Worm (Caenorhabditis elegans) whole organism, L1 larva: Measurements from ENCODE around the gene mrpl-12.

ENCODE experiments used
- C04F5.9 ChIP-seq: sonication (generic microtip); optimal IDR thresholded peaks from 2 replicates; lab custom pipeline; 2016; ENCODE audit warnings: missing genetic modification characterization, missing compliant biosample characterization
- C16A3.4 ChIP-seq: fragments of 150-350 bp; optimal IDR thresholded peaks from 2 replicates; lab custom pipeline; 2014; ENCODE audit warnings: missing biosample characterization, missing genetic modification characterization
- C34B4.2 ChIP-seq: sonication (generic microtip); optimal IDR thresholded peaks from 2 replicates; lab custom pipeline; 2017; ENCODE audit warnings: mild to moderate bottlenecking, missing genetic modification characterization, missing compliant biosample characterization
- F16B12.6 ChIP-seq: fragments of 150-350 bp; optimal IDR thresholded peaks from 2 replicates; lab custom pipeline; 2014; ENCODE audit warnings: missing biosample characterization, missing genetic modification characterization
- aha-1 ChIP-seq: fragments of 150-350 bp; optimal IDR thresholded peaks from 2 replicates; lab custom pipeline; 2014; ENCODE audit warnings: missing biosample characterization, missing genetic modification characterization
- ama-1 ChIP-seq: fragments of 150-350 bp; optimal IDR thresholded peaks from 2 replicates; lab custom pipeline; 2014
- ceh-82 ChIP-seq, 3 experiments: fragments of 150-350 bp in 1 of 3; sonication (generic microtip) in 2 of 3; optimal IDR thresholded peaks; 2 replicates each; lab custom pipeline; 2014 to 2017; ENCODE audit warnings: missing biosample characterization in 3 of 3, missing genetic modification characterization in 3 of 3
- ceh-88 ChIP-seq: fragments of 200-800 bp; sonication (Bioruptor generic); IDR thresholded peaks from 2 replicates; pipeline ENCODE4 v1.3.6; 2022; ENCODE audit warnings: missing genetic modification characterization, missing compliant biosample characterization
- ceh-90 ChIP-seq: sonication (generic microtip); optimal IDR thresholded peaks from 2 replicates; lab custom pipeline; 2016; ENCODE audit warnings: missing genetic modification characterization, missing compliant biosample characterization
- ces-1 ChIP-seq: fragments of 150-350 bp; optimal IDR thresholded peaks from 2 replicates; lab custom pipeline; 2014; ENCODE audit warnings: missing biosample characterization, missing genetic modification reagents, missing genetic modification characterization
- egl-27 ChIP-seq, 2 experiments: fragments of 150-350 bp in 1 of 2; sonication (generic microtip); optimal IDR thresholded peaks; 3 replicates each; lab custom pipeline; 2017 to 2018; ENCODE audit warnings: missing biosample characterization in 2 of 2, missing genetic modification characterization in 2 of 2, missing genetic modification reagents in 2 of 2
- elt-2 ChIP-seq: sonication (generic microtip); optimal IDR thresholded peaks from 2 replicates; lab custom pipeline; 2016; ENCODE audit warnings: missing genetic modification characterization, mild to moderate bottlenecking, inconsistent platforms, missing compliant biosample characterization, missing genetic modification reagents
- fkh-4 ChIP-seq: sonication (generic microtip); optimal IDR thresholded peaks from 2 replicates; lab custom pipeline; 2016; ENCODE audit warnings: missing compliant biosample characterization, missing genetic modification characterization, borderline replicate concordance
- fkh-8 ChIP-seq: sonication (generic microtip); optimal IDR thresholded peaks from 2 replicates; lab custom pipeline; 2016; ENCODE audit warnings: mild to moderate bottlenecking, missing genetic modification characterization, missing compliant biosample characterization
- fos-1 ChIP-seq: fragments of 150-350 bp; optimal IDR thresholded peaks from 2 replicates; lab custom pipeline; 2014; ENCODE audit warnings: missing biosample characterization, missing genetic modification characterization
- grh-1 ChIP-seq: fragments of 200-800 bp; sonication (Bioruptor generic); IDR thresholded peaks from 2 replicates; pipeline ENCODE4 v1.3.6; 2022; ENCODE audit warnings: missing genetic modification reagents, missing genetic modification characterization, missing compliant biosample characterization
- hlh-4 ChIP-seq: sonication (generic microtip); optimal IDR thresholded peaks from 2 replicates; lab custom pipeline; 2016; ENCODE audit warnings: mild to moderate bottlenecking, missing genetic modification characterization, missing compliant biosample characterization
- hpl-2 ChIP-seq: fragments of 150-350 bp; optimal IDR thresholded peaks from 2 replicates; lab custom pipeline; 2014; ENCODE audit warnings: missing biosample characterization, missing genetic modification reagents, missing genetic modification characterization
- irx-1 ChIP-seq: sonication (generic microtip); optimal IDR thresholded peaks from 2 replicates; lab custom pipeline; 2016; ENCODE audit warnings: missing genetic modification characterization, missing compliant biosample characterization
- isw-1 ChIP-seq: fragments of 200-800 bp; sonication (Bioruptor generic); IDR thresholded peaks from 2 replicates; pipeline ENCODE4 v1.3.6; 2022; ENCODE audit warnings: missing genetic modification characterization, missing compliant biosample characterization
- jun-1 ChIP-seq: fragments of 150-350 bp; optimal IDR thresholded peaks from 2 replicates; lab custom pipeline; 2014; ENCODE audit warnings: missing biosample characterization, missing genetic modification reagents, missing genetic modification characterization
- lin-13 ChIP-seq: fragments of 150-350 bp; optimal IDR thresholded peaks from 2 replicates; lab custom pipeline; 2014; ENCODE audit warnings: missing biosample characterization, missing genetic modification reagents, missing genetic modification characterization
- lin-15B ChIP-seq: fragments of 150-350 bp; sonication (generic microtip); optimal IDR thresholded peaks from 3 replicates; lab custom pipeline; 2014; ENCODE audit warnings: missing biosample characterization, missing genetic modification characterization
- lin-35 ChIP-seq, 2 experiments: fragments of 150-350 bp; optimal IDR thresholded peaks; 2 replicates each; lab custom pipeline; 2014; ENCODE audit warnings: missing biosample characterization in 2 of 2, missing genetic modification characterization in 2 of 2, missing genetic modification reagents in 2 of 2
- lin-39 ChIP-seq: fragments of 150-350 bp; optimal IDR thresholded peaks from 2 replicates; lab custom pipeline; 2014; ENCODE audit warnings: missing biosample characterization, missing genetic modification reagents, missing genetic modification characterization
- lir-3 ChIP-seq: sonication (generic microtip); optimal IDR thresholded peaks from 2 replicates; lab custom pipeline; 2016; ENCODE audit warnings: mild to moderate bottlenecking, missing genetic modification characterization, moderate library complexity, missing compliant biosample characterization; ENCODE audit not compliant: poor library complexity
- lsy-2 ChIP-seq, 2 experiments: fragments of 150-350 bp; optimal IDR thresholded peaks; 2 replicates each; lab custom pipeline; 2014; ENCODE audit warnings: missing biosample characterization in 2 of 2, missing genetic modification characterization in 2 of 2
- nhr-11 ChIP-seq: fragments of 150-350 bp; optimal IDR thresholded peaks from 2 replicates; lab custom pipeline; 2014; ENCODE audit warnings: missing biosample characterization, missing genetic modification characterization
- nhr-12 ChIP-seq: sonication (generic microtip); optimal IDR thresholded peaks from 2 replicates; lab custom pipeline; 2017; ENCODE audit warnings: missing biosample characterization, missing genetic modification characterization
- nhr-20 ChIP-seq: sonication (generic microtip); optimal IDR thresholded peaks from 2 replicates; lab custom pipeline; 2016; ENCODE audit warnings: mild to moderate bottlenecking, missing genetic modification characterization, missing compliant biosample characterization
- nhr-237 ChIP-seq: fragments of 150-350 bp; optimal IDR thresholded peaks from 2 replicates; lab custom pipeline; 2014; ENCODE audit warnings: missing biosample characterization, missing genetic modification characterization
- nhr-28 ChIP-seq: fragments of 150-350 bp; optimal IDR thresholded peaks from 2 replicates; lab custom pipeline; 2014; ENCODE audit warnings: missing biosample characterization, missing genetic modification characterization
- nhr-47 ChIP-seq: sonication (generic microtip); optimal IDR thresholded peaks from 2 replicates; lab custom pipeline; 2016; ENCODE audit warnings: mild to moderate bottlenecking, missing genetic modification characterization, moderate library complexity, missing compliant biosample characterization
- nhr-76 ChIP-seq: sonication (generic microtip); optimal IDR thresholded peaks from 2 replicates; lab custom pipeline; 2017; ENCODE audit warnings: missing biosample characterization, missing genetic modification characterization
- nhr-85 ChIP-seq: sonication (generic microtip); peaks from one replicate; lab custom pipeline; 2016; ENCODE audit warnings: missing genetic modification characterization, inconsistent platforms, missing compliant biosample characterization
- nhr-90 ChIP-seq: sonication (generic microtip); optimal IDR thresholded peaks from 2 replicates; lab custom pipeline; 2016; ENCODE audit warnings: mild to moderate bottlenecking, missing genetic modification characterization, missing compliant biosample characterization; ENCODE audit not compliant: poor library complexity
- pag-3 ChIP-seq: sonication (generic microtip); optimal IDR thresholded peaks from 2 replicates; lab custom pipeline; 2017; ENCODE audit warnings: missing genetic modification characterization, mild to moderate bottlenecking, missing compliant biosample characterization, antibody characterized with exemption, borderline replicate concordance; ENCODE audit not compliant: insufficient read depth
- rnt-1 ChIP-seq: sonication (generic microtip); optimal IDR thresholded peaks from 2 replicates; lab custom pipeline; 2016; ENCODE audit warnings: mild to moderate bottlenecking, missing genetic modification characterization, moderate library complexity, missing compliant biosample characterization
- skn-1 ChIP-seq: fragments of 150-350 bp; optimal IDR thresholded peaks from 2 replicates; lab custom pipeline; 2014; ENCODE audit warnings: missing biosample characterization, missing genetic modification characterization
- snu-23 ChIP-seq: sonication (generic microtip); optimal IDR thresholded peaks from 2 replicates; lab custom pipeline; 2016; ENCODE audit warnings: missing genetic modification characterization, missing compliant biosample characterization
- sptf-1 ChIP-seq: fragments of 150-350 bp; optimal IDR thresholded peaks from 2 replicates; lab custom pipeline; 2014; ENCODE audit warnings: missing biosample characterization, missing genetic modification characterization
- sup-37 ChIP-seq: fragments of 200-800 bp; sonication (Bioruptor generic); optimal IDR thresholded peaks from 2 replicates; lab custom pipeline; 2018; ENCODE audit warnings: mild to moderate bottlenecking, missing genetic modification characterization, missing compliant biosample characterization
- swsn-7 ChIP-seq: sonication (generic microtip); optimal IDR thresholded peaks from 2 replicates; lab custom pipeline; 2016; ENCODE audit warnings: missing genetic modification characterization, missing compliant biosample characterization
- tbx-2 ChIP-seq: sonication (generic microtip); optimal IDR thresholded peaks from 2 replicates; lab custom pipeline; 2016; ENCODE audit warnings: missing genetic modification characterization, missing compliant biosample characterization
- tlp-1 ChIP-seq: fragments of 150-350 bp; optimal IDR thresholded peaks from 2 replicates; lab custom pipeline; 2014; ENCODE audit warnings: missing biosample characterization, missing genetic modification characterization
- unc-30 ChIP-seq: sonication (generic microtip); optimal IDR thresholded peaks from 2 replicates; lab custom pipeline; 2017; ENCODE audit warnings: missing biosample characterization, missing genetic modification characterization
- unc-98 ChIP-seq: fragments of 200-800 bp; sonication (Bioruptor generic); IDR thresholded peaks from 2 replicates; pipeline ENCODE4 v1.3.6; 2022; ENCODE audit warnings: missing genetic modification characterization, missing compliant biosample characterization
- zag-1 ChIP-seq: fragments of 150-350 bp; optimal IDR thresholded peaks from 2 replicates; lab custom pipeline; 2014; ENCODE audit warnings: missing biosample characterization, missing genetic modification characterization
- zip-4 ChIP-seq: fragments of 200-800 bp; sonication (Bioruptor generic); optimal IDR thresholded peaks from 2 replicates; lab custom pipeline; 2018; ENCODE audit warnings: mild to moderate bottlenecking, missing genetic modification characterization, moderate library complexity, missing compliant biosample characterization
- ztf-11 ChIP-seq, 2 experiments: sonication (generic microtip); optimal IDR thresholded peaks; 2 replicates each; lab custom pipeline; 2016 to 2017; ENCODE audit warnings: missing genetic modification characterization in 2 of 2, missing biosample characterization in 1 of 2, missing compliant biosample characterization in 1 of 2
- ztf-4 ChIP-seq: fragments of 150-350 bp; optimal IDR thresholded peaks from 2 replicates; lab custom pipeline; 2014; ENCODE audit warnings: missing biosample characterization, missing genetic modification characterization

The mrpl-12 gene

DNA sequence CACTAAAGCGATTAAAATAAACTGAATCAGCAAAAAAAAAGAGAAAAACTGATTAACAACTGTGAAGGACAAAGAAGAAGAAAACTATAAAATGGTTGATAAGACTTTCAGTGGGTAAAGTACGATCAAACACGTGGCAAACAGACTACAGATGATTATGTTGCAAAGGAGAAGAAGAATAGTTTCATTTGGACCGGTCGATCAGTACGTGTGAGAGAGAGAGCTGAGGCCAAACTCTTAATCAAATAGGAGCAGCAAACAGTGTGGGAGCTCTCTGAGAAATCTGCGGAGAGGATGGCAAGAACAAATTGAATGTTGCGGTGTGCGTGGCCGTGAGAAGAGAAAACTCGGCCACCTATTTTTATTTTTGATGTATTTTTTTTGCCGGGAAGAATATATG lies 11.5 kb downstream of the mrpl-12 start (continued):
- TF ChIP-seq ceh-90 (peak; percentile 17), lin-35 (GFP tag; optimal IDR thresholded peaks at IDR 0.05; lab: Kevin White, UChicago) (peak in 1 of 2 experiments; percentile 65), nhr-90 (peak; percentile 52), C16A3.4 (tag; lab: Kevin White, UChicago) (peak; percentile 17), snu-23 (GFP tag; lab: Kevin White, UChicago) (peak; percentile 32), lin-13 (GFP tag; lab: Kevin White, UChicago) (no peak), lsy-2 (tag; optimal IDR thresholded peaks at IDR 0.05; lab: Kevin White, UChicago) (peak in 1 of 2 experiments; percentile 19)

DNA sequence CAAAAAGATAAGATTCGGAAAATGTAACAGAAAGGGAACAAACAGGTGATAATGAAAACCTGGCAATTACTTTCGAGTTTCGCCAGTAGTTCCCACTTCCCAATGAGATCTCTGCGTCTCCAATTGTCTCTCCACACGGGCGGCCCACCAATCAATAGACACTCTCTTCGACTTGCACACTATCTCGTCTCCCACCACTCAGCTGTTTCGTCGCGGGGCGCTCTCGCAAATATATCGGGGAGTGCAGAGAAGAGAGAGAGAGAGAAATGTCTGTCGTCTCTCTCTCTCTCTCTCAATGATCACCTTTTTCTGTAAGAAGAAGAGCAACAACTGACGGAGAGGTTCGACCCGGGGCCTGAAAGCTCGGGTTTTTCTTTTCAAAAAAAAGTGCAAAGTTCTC lies 12.6 kb downstream of the mrpl-12 start:
- no peak for TF ChIP-seq hlh-4
- peak; percentile 59 for TF ChIP-seq lir-3
- TF ChIP-seq pag-3 (tag; lab: Kevin White, UChicago): peak; percentile 59
- peak; percentile 82 for TF ChIP-seq ztf-4 (tag; lab: Kevin White, UChicago)
- TF ChIP-seq ceh-82 (tag; optimal IDR thresholded peaks at IDR 0.05; lab: Kevin White, UChicago): peak; percentile 79 to 89 (median 83)
- peak; percentile 96 for TF ChIP-seq nhr-85
- no peak for TF ChIP-seq nhr-12 (tag; lab: Kevin White, UChicago)
- TF ChIP-seq nhr-11 (tag; lab: Kevin White, UChicago): peak; percentile 78
- TF ChIP-seq jun-1 (tag; lab: Kevin White, UChicago): peak; percentile 80
- peak; percentile 21 for TF ChIP-seq aha-1 (tag; lab: Kevin White, UChicago)
- peak; percentile 92 for TF ChIP-seq tbx-2
- peak; percentile 38 for TF ChIP-seq lin-15B (tag; lab: Kevin White, UChicago)
- TF ChIP-seq irx-1 (tag; lab: Kevin White, UChicago): peak; percentile 54
- TF ChIP-seq elt-2 (tag; lab: Kevin White, UChicago): peak; percentile 79
- peak; percentile 92 for TF ChIP-seq C34B4.2 (tag; lab: Kevin White, UChicago)
- peak; percentile 9 for TF ChIP-seq C04F5.9 (tag; lab: Kevin White, UChicago)
- peak; percentile 75 for TF ChIP-seq isw-1 (GFP tag; lab: Robert Waterston, UW)
- peak; percentile 68 for TF ChIP-seq C16A3.4 (tag; lab: Kevin White, UChicago)
- TF ChIP-seq nhr-90: peak; percentile 81
- peak; percentile 11 for TF ChIP-seq F16B12.6 (tag; lab: Kevin White, UChicago)
- TF ChIP-seq lsy-2 (tag; optimal IDR thresholded peaks at IDR 0.05; lab: Kevin White, UChicago): peak; percentile 82 to 85
- TF ChIP-seq tlp-1: no peak
- peak; percentile 76 for TF ChIP-seq grh-1 (GFP tag; lab: Robert Waterston, UW)
- peak; percentile 74 for TF ChIP-seq lin-13 (GFP tag; lab: Kevin White, UChicago)
- peak in 1 of 2 experiments; percentile 50 for TF ChIP-seq ztf-11 (tag; optimal IDR thresholded peaks at IDR 0.05; lab: Kevin White, UChicago)
- peak; percentile 46 for TF ChIP-seq zip-4 (GFP tag; lab: Kevin White, UChicago)
- TF ChIP-seq unc-30 (tag; lab: Kevin White, UChicago): no peak
- peak; percentile 91 for TF ChIP-seq swsn-7 (tag; lab: Kevin White, UChicago)
- peak in 1 of 2 experiments; percentile 28 for TF ChIP-seq egl-27 (tag; optimal IDR thresholded peaks at IDR 0.05; lab: Kevin White, UChicago)
- peak; percentile 50 for TF ChIP-seq nhr-76 (tag; lab: Kevin White, UChicago)
- peak; percentile 95 for TF ChIP-seq nhr-20 (tag; lab: Kevin White, UChicago)
- peak; percentile 37 for TF ChIP-seq sup-37
- peak; percentile 55 for TF ChIP-seq nhr-237
- no peak for TF ChIP-seq ceh-90
- no peak for TF ChIP-seq ama-1 (lab: Kevin White, UChicago)
- TF ChIP-seq zag-1 (tag; lab: Kevin White, UChicago): peak; percentile 18
- no peak for TF ChIP-seq hpl-2 (GFP tag; lab: Kevin White, UChicago)
- TF ChIP-seq rnt-1: peak; percentile 93
- TF ChIP-seq fos-1 (tag; lab: Kevin White, UChicago): peak; percentile 76
- TF ChIP-seq ces-1 (GFP tag; lab: Kevin White, UChicago): no peak
- no peak for TF ChIP-seq sptf-1 (tag; lab: Kevin White, UChicago)
- TF ChIP-seq fkh-8 (tag; lab: Kevin White, UChicago): peak; percentile 88
- TF ChIP-seq unc-98 (GFP tag; lab: Robert Waterston, UW): peak; percentile 62; the same call in 1 of the 2 replicates
- TF ChIP-seq nhr-47: peak; percentile 91
- TF ChIP-seq nhr-28 (tag; lab: Kevin White, UChicago): no peak
- TF ChIP-seq skn-1 (tag; lab: Kevin White, UChicago): peak; percentile 77
- TF ChIP-seq fkh-4 (tag; lab: Kevin White, UChicago): no peak
- no peak; the same call in 1 of the 2 replicates for TF ChIP-seq ceh-88 (GFP tag; lab: Robert Waterston, UW)
- peak; percentile 70 for TF ChIP-seq lin-39 (tag; lab: Kevin White, UChicago)
